Worm (Caenorhabditis elegans) whole organism, young adult: ENCODE results near the gene tag-124.

Experiments used
- B0336.3 ChIP-seq: fragments of 200-800 bp; sonication (Bioruptor generic); IDR thresholded peaks from 2 replicates; pipeline ENCODE4 v1.3.6; 2022; ENCODE audit warnings: missing genetic modification characterization, missing compliant biosample characterization
- C17E4.6 ChIP-seq: fragments of 200-800 bp; sonication (Bioruptor generic); IDR thresholded peaks from 2 replicates; pipeline ENCODE4 v1.3.6; 2022; ENCODE audit warnings: missing genetic modification reagents, missing genetic modification characterization, missing compliant biosample characterization
- D2030.7 ChIP-seq: fragments of 200-800 bp; sonication (Bioruptor generic); IDR thresholded peaks from 2 replicates; pipeline ENCODE4 v1.3.6; 2022; ENCODE audit warnings: missing genetic modification reagents, missing genetic modification characterization, missing compliant biosample characterization
- F22D6.2 ChIP-seq: sonication (generic microtip); optimal IDR thresholded peaks from 2 replicates; lab custom pipeline; 2016; ENCODE audit warnings: mild to moderate bottlenecking, missing genetic modification characterization, missing compliant biosample characterization
- F49E8.2 ChIP-seq: sonication (generic microtip); optimal IDR thresholded peaks from 3 replicates; lab custom pipeline; 2017; ENCODE audit warnings: missing genetic modification characterization, mild to moderate bottlenecking, missing compliant biosample characterization, antibody characterized with exemption, moderate library complexity; ENCODE audit not compliant: insufficient read depth
- K12H6.12 ChIP-seq: fragments of 200-800 bp; sonication (Bioruptor generic); optimal IDR thresholded peaks from 2 replicates; lab custom pipeline; 2018; ENCODE audit warnings: mild to moderate bottlenecking, missing genetic modification characterization, missing compliant biosample characterization
- Y53F4B.3 ChIP-seq: fragments of 200-800 bp; sonication (Bioruptor generic); IDR thresholded peaks from 2 replicates; pipeline ENCODE4 v1.3.6; 2022; ENCODE audit warnings: missing genetic modification reagents, missing genetic modification characterization, missing compliant biosample characterization
- Y95B8A.8 ChIP-seq: fragments of 200-800 bp; sonication (Bioruptor generic); IDR thresholded peaks from 2 replicates; pipeline ENCODE4 v1.3.6; 2022; ENCODE audit warnings: missing genetic modification reagents, missing genetic modification characterization, missing compliant biosample characterization
- akir-1 ChIP-seq: fragments of 200-800 bp; sonication (Bioruptor generic); optimal IDR thresholded peaks from 2 replicates; lab custom pipeline; 2018; ENCODE audit warnings: mild to moderate bottlenecking, missing genetic modification characterization, moderate library complexity, missing compliant biosample characterization
- ama-1 ChIP-seq, 3 experiments: fragments of 150-350 bp in 1 of 3; sonication (generic microtip) in 2 of 3; optimal IDR thresholded peaks; 2 replicates each; lab custom pipeline; 2014 to 2018; ENCODE audit warnings: missing biosample characterization in 2 of 3, missing genetic modification characterization in 2 of 3, missing genetic modification reagents in 2 of 3
- attf-3 ChIP-seq: fragments of 200-800 bp; sonication (Bioruptor generic); conservative IDR thresholded peaks from 2 replicates; pipeline ENCODE4 v1.3.6; 2022; ENCODE audit warnings: missing genetic modification reagents, missing genetic modification characterization, missing compliant biosample characterization
- attf-5 ChIP-seq: fragments of 200-800 bp; sonication (Bioruptor generic); optimal IDR thresholded peaks from 2 replicates; lab custom pipeline; 2018; ENCODE audit warnings: mild to moderate bottlenecking, missing genetic modification characterization, missing compliant biosample characterization
- attf-6 ChIP-seq: fragments of 200-800 bp; sonication (Bioruptor generic); IDR thresholded peaks from 2 replicates; pipeline ENCODE4 v1.3.6; 2022; ENCODE audit warnings: missing genetic modification reagents, missing genetic modification characterization, missing compliant biosample characterization
- bed-1 ChIP-seq: fragments of 200-800 bp; sonication (Bioruptor generic); IDR thresholded peaks from 2 replicates; pipeline ENCODE4 v1.3.6; 2022; ENCODE audit warnings: missing genetic modification reagents, missing genetic modification characterization, missing compliant biosample characterization
- ccch-3 ChIP-seq: fragments of 200-800 bp; sonication (Bioruptor generic); optimal IDR thresholded peaks from 2 replicates; lab custom pipeline; 2018; ENCODE audit warnings: mild to moderate bottlenecking, missing genetic modification characterization, missing compliant biosample characterization
- ceh-40 ChIP-seq: fragments of 200-800 bp; sonication (Bioruptor generic); IDR thresholded peaks from 2 replicates; pipeline ENCODE4 v1.3.6; 2022; ENCODE audit warnings: missing genetic modification characterization, missing compliant biosample characterization
- egl-18 ChIP-seq: fragments of 200-800 bp; sonication (Bioruptor generic); IDR thresholded peaks from 2 replicates; pipeline ENCODE4 v1.3.6; 2022; ENCODE audit warnings: missing genetic modification reagents, missing genetic modification characterization, missing compliant biosample characterization
- egrh-3 ChIP-seq: fragments of 200-800 bp; sonication (Bioruptor generic); IDR thresholded peaks from 2 replicates; pipeline ENCODE4 v1.3.6; 2022; ENCODE audit warnings: missing genetic modification reagents, missing genetic modification characterization, missing compliant biosample characterization
- hlh-26 ChIP-seq: fragments of 200-800 bp; sonication (Bioruptor generic); conservative IDR thresholded peaks from 2 replicates; pipeline ENCODE4 v1.3.6; 2022; ENCODE audit warnings: missing genetic modification reagents, missing genetic modification characterization, missing compliant biosample characterization
- hrde-1 ChIP-seq: sonication (generic microtip); optimal IDR thresholded peaks from 2 replicates; lab custom pipeline; 2016; ENCODE audit warnings: missing genetic modification characterization, mild to moderate bottlenecking, missing compliant biosample characterization, moderate library complexity, missing genotype, missing genetic modification reagents, borderline replicate concordance
- lag-1 ChIP-seq: fragments of 200-800 bp; sonication (Bioruptor generic); IDR thresholded peaks from 2 replicates; pipeline ENCODE4 v1.3.6; 2022; ENCODE audit warnings: missing genetic modification reagents, missing genetic modification characterization, missing compliant biosample characterization
- let-526 ChIP-seq: fragments of 200-800 bp; sonication (Bioruptor generic); IDR thresholded peaks from 2 replicates; pipeline ENCODE4 v1.3.6; 2022; ENCODE audit warnings: missing genetic modification reagents, missing genetic modification characterization, missing compliant biosample characterization
- let-607 ChIP-seq, 2 experiments: fragments of 200-800 bp in 1 of 2; sonication (Bioruptor generic) in 1 of 2; sonication (generic microtip) in 1 of 2; optimal IDR thresholded peaks; 2 replicates each; lab custom pipeline; 2016 to 2018; ENCODE audit warnings: mild to moderate bottlenecking in 2 of 2, missing compliant biosample characterization in 2 of 2, missing genetic modification characterization in 2 of 2, moderate library complexity in 2 of 2, missing genotype in 1 of 2
- lin-35 ChIP-seq, 3 experiments: fragments of 150-350 bp in 2 of 3; sonication (generic microtip) in 1 of 3; optimal IDR thresholded peaks; 2 replicates each; lab custom pipeline; 2014 to 2018; ENCODE audit warnings: missing biosample characterization in 3 of 3, missing genetic modification characterization in 3 of 3, missing genetic modification reagents in 3 of 3
- lin-40 ChIP-seq: sonication (generic microtip); optimal IDR thresholded peaks from 2 replicates; lab custom pipeline; 2016; ENCODE audit warnings: missing genetic modification characterization, mild to moderate bottlenecking, missing compliant biosample characterization, missing genotype, missing genetic modification reagents
- lsl-1 ChIP-seq: fragments of 200-800 bp; sonication (Bioruptor generic); optimal IDR thresholded peaks from 2 replicates; lab custom pipeline; 2018; ENCODE audit warnings: mild to moderate bottlenecking, missing genetic modification characterization, moderate library complexity, missing compliant biosample characterization
- madf-10 ChIP-seq: sonication (generic microtip); optimal IDR thresholded peaks from 2 replicates; lab custom pipeline; 2016; ENCODE audit warnings: mild to moderate bottlenecking, missing genetic modification characterization, missing compliant biosample characterization
- madf-8 ChIP-seq: fragments of 200-800 bp; sonication (Bioruptor generic); conservative IDR thresholded peaks from 2 replicates; pipeline ENCODE4 v1.3.6; 2022; ENCODE audit warnings: missing genetic modification reagents, missing genetic modification characterization, missing compliant biosample characterization
- mel-28 ChIP-seq: sonication (generic microtip); optimal IDR thresholded peaks from 2 replicates; lab custom pipeline; 2016; ENCODE audit warnings: borderline replicate concordance, mild to moderate bottlenecking, missing genetic modification characterization, missing compliant biosample characterization
- mes-4 ChIP-seq: sonication (generic microtip); optimal IDR thresholded peaks from 2 replicates; lab custom pipeline; 2016; ENCODE audit warnings: missing genotype, missing genetic modification characterization, missing compliant biosample characterization
- mxl-1 ChIP-seq: sonication (generic microtip); optimal IDR thresholded peaks from 2 replicates; lab custom pipeline; 2016; ENCODE audit warnings: missing genetic modification characterization, missing compliant biosample characterization
- nfya-1 ChIP-seq: sonication (generic microtip); optimal IDR thresholded peaks from 2 replicates; lab custom pipeline; 2017; ENCODE audit warnings: antibody characterized with exemption, missing compliant biosample characterization, missing genetic modification characterization, borderline replicate concordance; ENCODE audit not compliant: insufficient read depth
- nfya-2 ChIP-seq: fragments of 200-800 bp; sonication (Bioruptor generic); IDR thresholded peaks from 2 replicates; pipeline ENCODE4 v1.3.6; 2022; ENCODE audit warnings: missing genetic modification reagents, missing genetic modification characterization, missing compliant biosample characterization
- nhr-27 ChIP-seq: fragments of 200-800 bp; sonication (Bioruptor generic); optimal IDR thresholded peaks from 2 replicates; lab custom pipeline; 2018; ENCODE audit warnings: mild to moderate bottlenecking, missing genetic modification characterization, moderate library complexity, missing compliant biosample characterization
- nhr-90 ChIP-seq: sonication (generic microtip); optimal IDR thresholded peaks from 2 replicates; lab custom pipeline; 2016; ENCODE audit warnings: missing genotype, mild to moderate bottlenecking, missing genetic modification characterization, missing compliant biosample characterization
- pbrm-1 ChIP-seq: fragments of 200-800 bp; sonication (Bioruptor generic); IDR thresholded peaks from 2 replicates; pipeline ENCODE4 v1.3.6; 2022; ENCODE audit warnings: missing genetic modification reagents, missing genetic modification characterization, missing compliant biosample characterization
- pha-4 ChIP-seq: fragments of 150-350 bp; sonication (generic microtip); optimal IDR thresholded peaks from 2 replicates; lab custom pipeline; 2014; ENCODE audit warnings: missing biosample characterization, missing genetic modification reagents, missing genetic modification characterization
- snpc-1.1 ChIP-seq: sonication (generic microtip); optimal IDR thresholded peaks from 2 replicates; lab custom pipeline; 2017; ENCODE audit warnings: missing genetic modification characterization, mild to moderate bottlenecking, missing compliant biosample characterization, antibody characterized with exemption, moderate library complexity, missing genotype, missing genetic modification reagents; ENCODE audit not compliant: insufficient read depth
- snpc-1.3 ChIP-seq: sonication (generic microtip); optimal IDR thresholded peaks from 2 replicates; lab custom pipeline; 2017; ENCODE audit warnings: missing genetic modification characterization, mild to moderate bottlenecking, missing compliant biosample characterization, antibody characterized with exemption, moderate library complexity, missing genotype, missing genetic modification reagents; ENCODE audit not compliant: insufficient read depth
- somi-1 ChIP-seq: fragments of 200-800 bp; sonication (Bioruptor generic); optimal IDR thresholded peaks from 2 replicates; lab custom pipeline; 2018; ENCODE audit warnings: mild to moderate bottlenecking, missing genetic modification characterization, missing compliant biosample characterization
- tbp1 ChIP-seq: fragments of 200-800 bp; sonication (Bioruptor generic); optimal IDR thresholded peaks from 2 replicates; lab custom pipeline; 2018; ENCODE audit warnings: mild to moderate bottlenecking, missing genetic modification characterization, missing compliant biosample characterization
- tbx-9 ChIP-seq: sonication (generic microtip); optimal IDR thresholded peaks from 2 replicates; lab custom pipeline; 2016; ENCODE audit warnings: borderline replicate concordance, missing genetic modification characterization, inconsistent platforms, missing compliant biosample characterization
- zim-3 ChIP-seq: sonication (generic microtip); optimal IDR thresholded peaks from 2 replicates; lab custom pipeline; 2017; ENCODE audit warnings: mild to moderate bottlenecking, missing genetic modification characterization, moderate library complexity, missing compliant biosample characterization
- ztf-22 ChIP-seq: fragments of 200-800 bp; sonication (Bioruptor generic); optimal IDR thresholded peaks from 2 replicates; lab custom pipeline; 2018; ENCODE audit warnings: mild to moderate bottlenecking, missing genetic modification characterization, moderate library complexity, missing compliant biosample characterization
- ztf-25 ChIP-seq: fragments of 200-800 bp; sonication (Bioruptor generic); IDR thresholded peaks from 2 replicates; pipeline ENCODE4 v1.3.6; 2022; ENCODE audit warnings: missing genetic modification reagents, missing genetic modification characterization, missing compliant biosample characterization
- ztf-26 ChIP-seq: sonication (generic microtip); optimal IDR thresholded peaks from 2 replicates; lab custom pipeline; 2017; ENCODE audit warnings: missing genetic modification characterization, missing compliant biosample characterization
- ztf-6 ChIP-seq: fragments of 200-800 bp; sonication (Bioruptor generic); IDR thresholded peaks from 2 replicates; pipeline ENCODE4 v1.3.6; 2022; ENCODE audit warnings: missing genetic modification reagents, missing genetic modification characterization, missing compliant biosample characterization

tag-124 gene

ce11 chrII:9603419-9603818 is 12.3 kb downstream of the tag-124 start (continued):
- TF ChIP-seq lag-1 (GFP tag; lab: Robert Waterston, UW) (no peak), somi-1 (GFP tag; lab: Kevin White, UChicago) (peak; percentile 96), nhr-90 (tag; lab: Kevin White, UChicago) (peak; percentile 57), attf-3 (GFP tag; lab: Robert Waterston, UW) (peak; percentile 47; the same call in 1 of the 2 replicates), ccch-3 (GFP tag; lab: Kevin White, UChicago) (no peak), bed-1 (no peak), ceh-40 (GFP tag; lab: Robert Waterston, UW) (no peak), ama-1 (optimal IDR thresholded peaks at IDR 0.05; lab: Kevin White, UChicago) (no peak), ama-1 (GFP tag; optimal IDR thresholded peaks at IDR 0.05; lab: Kevin White, UChicago) (no peak), hrde-1 (no peak), C17E4.6 (no peak), Y95B8A.8 (no peak), mxl-1 (tag; lab: Kevin White, UChicago) (no peak), attf-6 (GFP tag; lab: Robert Waterston, UW) (no peak), F49E8.2 (tag; lab: Kevin White, UChicago) (no peak), ztf-25 (GFP tag; lab: Robert Waterston, UW) (no peak), akir-1 (GFP tag; lab: Kevin White, UChicago) (no peak), nfya-2 (GFP tag; lab: Robert Waterston, UW) (no peak), tbx-9 (tag; lab: Kevin White, UChicago) (no peak), mel-28 (no peak), F22D6.2 (tag; lab: Kevin White, UChicago) (peak; percentile 85), Y53F4B.3 (GFP tag; lab: Robert Waterston, UW) (no peak), ztf-26 (tag; lab: Kevin White, UChicago) (peak; percentile 80), D2030.7 (GFP tag; lab: Robert Waterston, UW) (no peak), ztf-6 (no peak), madf-8 (GFP tag; lab: Robert Waterston, UW) (no peak), mes-4 (tag; lab: Kevin White, UChicago) (no peak), tbp1 (GFP tag; lab: Kevin White, UChicago) (peak; percentile 67), pbrm-1 (GFP tag; lab: Robert Waterston, UW) (peak; percentile 66), snpc-1.1 (tag; lab: Kevin White, UChicago) (no peak), lsl-1 (no peak), zim-3 (tag; lab: Kevin White, UChicago) (no peak), K12H6.12 (tag; lab: Kevin White, UChicago) (peak; percentile 90), ztf-22 (GFP tag; lab: Kevin White, UChicago) (peak; percentile 90), madf-10 (tag; lab: Kevin White, UChicago) (peak; percentile 87), lin-40 (tag; lab: Kevin White, UChicago) (peak; percentile 94), let-607 (tag; optimal IDR thresholded peaks at IDR 0.05; lab: Kevin White, UChicago) (peak; percentile 73 to 79), pha-4 (tag; lab: Kevin White, UChicago) (peak; percentile 58), nfya-1 (tag; lab: Kevin White, UChicago) (no peak), nhr-27 (tag; lab: Kevin White, UChicago) (no peak), attf-5 (GFP tag; lab: Kevin White, UChicago) (peak; percentile 91), B0336.3 (GFP tag; lab: Robert Waterston, UW) (peak; percentile 89), snpc-1.3 (tag; lab: Kevin White, UChicago) (peak; percentile 12), lin-35 (GFP tag; optimal IDR thresholded peaks at IDR 0.05; lab: Kevin White, UChicago) (peak in 1 of 3 experiments; percentile 63), egrh-3 (GFP tag; lab: Robert Waterston, UW) (no peak), hlh-26 (GFP tag; lab: Robert Waterston, UW) (no peak), egl-18 (GFP tag; lab: Robert Waterston, UW) (no peak), let-526 (peak; percentile 93)
